Fruit fly (Drosophila melanogaster) whole organism, embryonic: Measurements from ENCODE around the gene Gnmt.

Source experiments
- Abd-B ChIP-seq: fragments of 200-800 bp; sonication (Bioruptor generic); optimal IDR thresholded peaks from 2 replicates; lab custom pipeline; 2018; ENCODE audit warnings: missing biosample characterization, mild to moderate bottlenecking, missing genetic modification characterization, moderate library complexity
- Asciz ChIP-seq: fragments of 200-800 bp; sonication (Bioruptor generic); optimal IDR thresholded peaks from 2 replicates; lab custom pipeline; 2017; ENCODE audit warnings: missing biosample characterization, mild to moderate bottlenecking, missing genetic modification characterization, missing genetic modification reagents
- Atf3 ChIP-seq: fragments of 200-800 bp; sonication (Bioruptor generic); optimal IDR thresholded peaks from 3 replicates; lab custom pipeline; 2016; ENCODE audit warnings: missing biosample characterization, missing genetic modification characterization
- Awh ChIP-seq: fragments of 200-800 bp; sonication (Bioruptor generic); IDR thresholded peaks from 2 replicates; pipeline ENCODE4, ENCODE4 v1.3.6; 2022; ENCODE audit warnings: missing biosample characterization, missing genetic modification characterization
- BEAF-32 ChIP-seq: fragments of 200-800 bp; sonication (Bioruptor generic); optimal IDR thresholded peaks from 3 replicates; lab custom pipeline; 2017; ENCODE audit warnings: missing biosample characterization, missing genetic modification characterization, mild to moderate bottlenecking, moderate library complexity, missing genetic modification reagents
- CG10147 ChIP-seq: fragments of 200-800 bp; sonication (Bioruptor generic); optimal IDR thresholded peaks from 2 replicates; lab custom pipeline; 2019; ENCODE audit warnings: missing biosample characterization, mild to moderate bottlenecking, missing genetic modification characterization, moderate library complexity
- CG10366 ChIP-seq: fragments of 200-800 bp; sonication (Bioruptor generic); IDR thresholded peaks from 2 replicates; pipeline ENCODE4 v1.3.6; 2022; ENCODE audit warnings: missing biosample characterization, missing genetic modification characterization
- CG11456 ChIP-seq: fragments of 200-800 bp; sonication (Bioruptor generic); IDR thresholded peaks from 3 replicates; pipeline ENCODE4 v1.3.6; 2022; ENCODE audit warnings: missing biosample characterization, missing genetic modification characterization
- CG14860 ChIP-seq: fragments of 200-800 bp; sonication (Bioruptor generic); IDR thresholded peaks from 3 replicates; pipeline ENCODE4 v1.3.6; 2022; ENCODE audit warnings: missing biosample characterization, missing genetic modification characterization; ENCODE audit not compliant: partially characterized antibody
- CG15479 ChIP-seq: fragments of 200-800 bp; sonication (Bioruptor generic); optimal IDR thresholded peaks from 3 replicates; lab custom pipeline; 2019; ENCODE audit warnings: missing biosample characterization, mild to moderate bottlenecking, missing genetic modification characterization, moderate library complexity
- CG15601 ChIP-seq: fragments of 200-800 bp; sonication (Bioruptor generic); optimal IDR thresholded peaks from 3 replicates; lab custom pipeline; 2019; ENCODE audit warnings: missing biosample characterization, mild to moderate bottlenecking, missing genetic modification characterization, moderate library complexity
- CG1603 ChIP-seq: fragments of 200-800 bp; sonication (Bioruptor generic); optimal IDR thresholded peaks from 2 replicates; lab custom pipeline; 2019; ENCODE audit warnings: missing biosample characterization, mild to moderate bottlenecking, missing genetic modification characterization, moderate library complexity
- CG17612 ChIP-seq: fragments of 200-800 bp; sonication (Bioruptor generic); IDR thresholded peaks from 2 replicates; pipeline ENCODE4 v1.3.6; 2022; ENCODE audit warnings: missing biosample characterization, missing genetic modification characterization
- CG31224 ChIP-seq: fragments of 200-800 bp; sonication (Bioruptor generic); IDR thresholded peaks from 2 replicates; pipeline ENCODE4 v1.3.6; 2022; ENCODE audit warnings: missing biosample characterization, missing genetic modification characterization
- CG34224 ChIP-seq: fragments of 200-800 bp; sonication (Bioruptor generic); IDR thresholded peaks from 3 replicates; pipeline ENCODE4 v1.3.6; 2022; ENCODE audit warnings: missing biosample characterization, missing genetic modification characterization; ENCODE audit not compliant: partially characterized antibody
- CG3726 ChIP-seq: fragments of 200-800 bp; sonication (Bioruptor generic); IDR thresholded peaks from 3 replicates; pipeline ENCODE4, ENCODE4 v1.3.6; 2022; ENCODE audit warnings: missing biosample characterization, missing genetic modification characterization
- CG3847 ChIP-seq: fragments of 200-800 bp; sonication (Bioruptor generic); IDR thresholded peaks from 2 replicates; pipeline ENCODE4 v1.3.6; 2022; ENCODE audit warnings: missing biosample characterization, missing genetic modification characterization
- CG4617 ChIP-seq: fragments of 200-800 bp; sonication (Bioruptor generic); optimal IDR thresholded peaks from 3 replicates; lab custom pipeline; 2016; ENCODE audit warnings: missing biosample characterization, missing genetic modification characterization, borderline replicate concordance
- CG5245 ChIP-seq: fragments of 200-800 bp; sonication (Bioruptor generic); optimal IDR thresholded peaks from 3 replicates; lab custom pipeline; 2016; ENCODE audit warnings: missing biosample characterization, missing genetic modification characterization
- CG6813 ChIP-seq: fragments of 200-800 bp; sonication (Bioruptor generic); optimal IDR thresholded peaks from 2 replicates; lab custom pipeline; 2017; ENCODE audit warnings: missing biosample characterization, missing genetic modification characterization, mild to moderate bottlenecking, moderate library complexity, missing genetic modification reagents
- CG7839 ChIP-seq: fragments of 200-800 bp; sonication (Bioruptor generic); optimal IDR thresholded peaks from 3 replicates; lab custom pipeline; 2018; ENCODE audit warnings: missing biosample characterization, mild to moderate bottlenecking, missing genetic modification characterization, moderate library complexity
- ERR ChIP-seq: fragments of 200-800 bp; sonication (Bioruptor generic); optimal IDR thresholded peaks from 2 replicates; lab custom pipeline; 2016; ENCODE audit warnings: missing biosample characterization, missing genetic modification characterization
- Gsc ChIP-seq: fragments of 200-800 bp; sonication (Bioruptor generic); IDR thresholded peaks from 2 replicates; pipeline ENCODE4 v1.3.6; 2022; ENCODE audit warnings: missing biosample characterization, missing genetic modification characterization
- Hmr ChIP-seq: fragments of 200-800 bp; sonication (Bioruptor generic); optimal IDR thresholded peaks from 3 replicates; lab custom pipeline; 2017; ENCODE audit warnings: mild to moderate bottlenecking, missing biosample characterization, missing genetic modification reagents, missing genetic modification characterization
- Med ChIP-seq: fragments of 200-800 bp; sonication (Bioruptor generic); peaks from one replicate; lab custom pipeline; 2016; ENCODE audit warnings: missing biosample characterization, missing genetic modification characterization, mild to moderate bottlenecking, inconsistent platforms, moderate library complexity
- Myb ChIP-seq: fragments of 200-800 bp; sonication (Bioruptor generic); optimal IDR thresholded peaks from 2 replicates; lab custom pipeline; 2016; ENCODE audit warnings: missing biosample characterization, missing genetic modification characterization
- NFAT ChIP-seq: fragments of 200-800 bp; sonication (Bioruptor generic); IDR thresholded peaks from 2 replicates; pipeline ENCODE4 v1.3.6; 2022; ENCODE audit warnings: missing biosample characterization, missing genetic modification characterization
- Oaz ChIP-seq: fragments of 200-800 bp; sonication (Bioruptor generic); IDR thresholded peaks from 2 replicates; pipeline ENCODE4 v1.3.6; 2022; ENCODE audit warnings: missing biosample characterization, missing genetic modification characterization
- Oli ChIP-seq: fragments of 200-800 bp; sonication (Bioruptor generic); optimal IDR thresholded peaks from 2 replicates; lab custom pipeline; 2018; ENCODE audit warnings: missing biosample characterization, mild to moderate bottlenecking, missing genetic modification characterization, moderate library complexity
- Pdp1 ChIP-seq, 2 experiments: fragments of 200-800 bp; sonication (Bioruptor generic); optimal IDR thresholded peaks; 3 replicates each; lab custom pipeline; 2016; ENCODE audit warnings: missing biosample characterization in 2 of 2, missing genetic modification characterization in 2 of 2, mild to moderate bottlenecking in 1 of 2, moderate library complexity in 1 of 2
- Rx ChIP-seq: fragments of 200-800 bp; sonication (Bioruptor generic); IDR thresholded peaks from 2 replicates; pipeline ENCODE4 v1.3.6; 2022; ENCODE audit warnings: missing biosample characterization, missing genetic modification characterization
- Spps ChIP-seq: fragments of 200-800 bp; sonication (Bioruptor generic); optimal IDR thresholded peaks from 2 replicates; lab custom pipeline; 2018; ENCODE audit warnings: missing biosample characterization, mild to moderate bottlenecking, missing genetic modification characterization
- bcd ChIP-seq: fragments of 200-800 bp; sonication (Bioruptor generic); optimal IDR thresholded peaks from 2 replicates; lab custom pipeline; 2017; ENCODE audit warnings: missing biosample characterization, mild to moderate bottlenecking, missing genetic modification characterization
- br ChIP-seq: fragments of >200 bp; optimal IDR thresholded peaks from 2 replicates; lab custom pipeline; 2017
- caup ChIP-seq: fragments of 200-800 bp; sonication (Bioruptor generic); optimal IDR thresholded peaks from 3 replicates; lab custom pipeline; 2017; ENCODE audit warnings: missing biosample characterization, mild to moderate bottlenecking, missing genetic modification characterization, moderate library complexity; ENCODE audit not compliant: severe bottlenecking
- dmrt11E ChIP-seq: fragments of 200-800 bp; sonication (Bioruptor generic); optimal IDR thresholded peaks from 3 replicates; lab custom pipeline; 2018; ENCODE audit warnings: missing biosample characterization, mild to moderate bottlenecking, missing genetic modification characterization, moderate library complexity
- eve ChIP-seq, 2 experiments: fragments of >200 bp; optimal IDR thresholded peaks; 2 replicates each; lab custom pipeline; 2017; ENCODE audit warnings: missing biosample characterization in 2 of 2, missing genetic modification characterization in 2 of 2
- grn ChIP-seq: fragments of 200-800 bp; sonication (Bioruptor generic); optimal IDR thresholded peaks from 3 replicates; lab custom pipeline; 2017; ENCODE audit warnings: missing biosample characterization, missing genetic modification characterization
- gro ChIP-seq: fragments of 200-800 bp; sonication (Bioruptor generic); optimal IDR thresholded peaks from 2 replicates; lab custom pipeline; 2016; ENCODE audit warnings: missing biosample characterization, missing genetic modification characterization
- onecut ChIP-seq: fragments of 200-800 bp; sonication (Bioruptor generic); IDR thresholded peaks from 2 replicates; pipeline ENCODE4 v1.3.6; 2022; ENCODE audit warnings: missing biosample characterization, missing genetic modification characterization
- psq ChIP-seq: fragments of 200-800 bp; sonication (Bioruptor generic); optimal IDR thresholded peaks from 2 replicates; lab custom pipeline; 2017; ENCODE audit warnings: missing biosample characterization, missing genetic modification characterization
- sens ChIP-seq: fragments of 200-800 bp; sonication (Bioruptor generic); peaks from one replicate; lab custom pipeline; 2016; ENCODE audit warnings: missing biosample characterization, missing genetic modification characterization
- sens-2 ChIP-seq: fragments of 200-800 bp; sonication (Bioruptor generic); IDR thresholded peaks from 2 replicates; pipeline ENCODE4 v1.3.6; 2022; ENCODE audit warnings: missing biosample characterization, missing genetic modification characterization
- seq ChIP-seq: fragments of 200-800 bp; sonication (Bioruptor generic); IDR thresholded peaks from 2 replicates; pipeline ENCODE4 v1.3.6; 2022; ENCODE audit warnings: missing biosample characterization, missing genetic modification characterization
- slou ChIP-seq: fragments of 200-800 bp; sonication (Bioruptor generic); optimal IDR thresholded peaks from 3 replicates; lab custom pipeline; 2016; ENCODE audit warnings: missing biosample characterization, missing genetic modification characterization
- stwl ChIP-seq: fragments of 200-800 bp; sonication (Bioruptor generic); optimal IDR thresholded peaks from 3 replicates; lab custom pipeline; 2018; ENCODE audit warnings: missing biosample characterization, mild to moderate bottlenecking, missing genetic modification characterization, moderate library complexity
- sug ChIP-seq: fragments of 200-800 bp; optimal IDR thresholded peaks from 2 replicates; lab custom pipeline; 2019; ENCODE audit warnings: missing biosample characterization, mild to moderate bottlenecking, missing genetic modification characterization, moderate library complexity
- tll ChIP-seq, 2 experiments: fragments of 200-800 bp in 1 of 2; fragments of >200 bp in 1 of 2; sonication (Bioruptor generic) in 1 of 2; optimal IDR thresholded peaks; 2 replicates each; lab custom pipeline; 2017 to 2019; ENCODE audit warnings: missing biosample characterization in 2 of 2, missing genetic modification characterization in 2 of 2, mild to moderate bottlenecking in 1 of 2, moderate library complexity in 1 of 2
- ttk ChIP-seq: fragments of 200-800 bp; sonication (Bioruptor generic); IDR thresholded peaks from 2 replicates; pipeline ENCODE4 v2.1.2; 2022; ENCODE audit warnings: missing biosample characterization, missing genetic modification characterization
- tup ChIP-seq: fragments of 200-800 bp; sonication (Bioruptor generic); optimal IDR thresholded peaks from 2 replicates; lab custom pipeline; 2016; ENCODE audit warnings: missing biosample characterization, mild to moderate bottlenecking, missing genetic modification characterization, moderate library complexity

Gene Gnmt

dm6 chr3R:12626674-12627382 lies 47.6 kb upstream of the Gnmt start (continued):
- TF ChIP-seq CG15479 (GFP tag; lab: Kevin White, UChicago) (peak; percentile 53), CG31224 (GFP tag; lab: Robert Waterston, UW) (no peak), CG4617 (no peak), tll (GFP tag; optimal IDR thresholded peaks at IDR 0.05; lab: Kevin White, UChicago) (peak in 1 of 2 experiments; percentile 73), ttk (GFP tag; lab: Robert Waterston, UW) (no peak), stwl (peak; percentile 16), tup (GFP tag; lab: Kevin White, UChicago) (no peak), NFAT (GFP tag; lab: Robert Waterston, UW) (no peak), Gsc (GFP tag; lab: Robert Waterston, UW) (no peak), Pdp1 (GFP tag; optimal IDR thresholded peaks at IDR 0.05; lab: Kevin White, UChicago) (peak in 1 of 2 experiments; percentile 67), CG14860 (GFP tag; lab: Robert Waterston, UW) (no peak), CG11456 (GFP tag; lab: Robert Waterston, UW) (no peak), CG1603 (tag; lab: Kevin White, UChicago) (no peak), CG10366 (GFP tag; lab: Robert Waterston, UW) (no peak), CG10147 (GFP tag; lab: Kevin White, UChicago) (no peak), dmrt11E (tag; lab: Kevin White, UChicago) (no peak), bcd (GFP tag; lab: Kevin White, UChicago) (no peak), br (no peak), onecut (GFP tag; lab: Robert Waterston, UW) (peak; percentile 98), Asciz (peak; percentile 15), sug (tag; lab: Kevin White, UChicago) (peak; percentile 27), Oli (tag; lab: Kevin White, UChicago) (no peak), gro (GFP tag; lab: Kevin White, UChicago) (peak; percentile 11), Oaz (GFP tag; lab: Robert Waterston, UW) (no peak), Atf3 (GFP tag; lab: Kevin White, UChicago) (no peak), Myb (no peak), psq (GFP tag; lab: Kevin White, UChicago) (peak; percentile 88), Abd-B (GFP tag; lab: Kevin White, UChicago) (no peak), CG3726 (GFP tag; lab: Robert Waterston, UW) (no peak), grn (GFP tag; lab: Kevin White, UChicago) (peak; percentile 81), CG3847 (no peak), CG34224 (no peak), Hmr (GFP tag; lab: Kevin White, UChicago) (no peak), BEAF-32 (no peak), eve (GFP tag; optimal IDR thresholded peaks at IDR 0.05; lab: Kevin White, UChicago) (no peak), Med (peak; percentile 69), Spps (tag; lab: Kevin White, UChicago) (no peak), CG5245 (GFP tag; lab: Kevin White, UChicago) (no peak), seq (no peak), CG7839 (no peak), slou (GFP tag; lab: Kevin White, UChicago) (no peak), CG17612 (GFP tag; lab: Robert Waterston, UW) (no peak), ERR (GFP tag; lab: Kevin White, UChicago) (no peak), sens (GFP tag; lab: Kevin White, UChicago) (peak; percentile 81), Awh (no peak), CG6813 (no peak), Rx (GFP tag; lab: Robert Waterston, UW) (no peak), sens-2 (GFP tag; lab: Robert Waterston, UW) (no peak), CG15601 (tag; lab: Kevin White, UChicago) (no peak), caup (GFP tag; lab: Kevin White, UChicago) (peak; percentile 10)
